Fruit fly (Drosophila melanogaster): ENCODE results near the gene GNBP3.

Gene GNBP3

DNA sequence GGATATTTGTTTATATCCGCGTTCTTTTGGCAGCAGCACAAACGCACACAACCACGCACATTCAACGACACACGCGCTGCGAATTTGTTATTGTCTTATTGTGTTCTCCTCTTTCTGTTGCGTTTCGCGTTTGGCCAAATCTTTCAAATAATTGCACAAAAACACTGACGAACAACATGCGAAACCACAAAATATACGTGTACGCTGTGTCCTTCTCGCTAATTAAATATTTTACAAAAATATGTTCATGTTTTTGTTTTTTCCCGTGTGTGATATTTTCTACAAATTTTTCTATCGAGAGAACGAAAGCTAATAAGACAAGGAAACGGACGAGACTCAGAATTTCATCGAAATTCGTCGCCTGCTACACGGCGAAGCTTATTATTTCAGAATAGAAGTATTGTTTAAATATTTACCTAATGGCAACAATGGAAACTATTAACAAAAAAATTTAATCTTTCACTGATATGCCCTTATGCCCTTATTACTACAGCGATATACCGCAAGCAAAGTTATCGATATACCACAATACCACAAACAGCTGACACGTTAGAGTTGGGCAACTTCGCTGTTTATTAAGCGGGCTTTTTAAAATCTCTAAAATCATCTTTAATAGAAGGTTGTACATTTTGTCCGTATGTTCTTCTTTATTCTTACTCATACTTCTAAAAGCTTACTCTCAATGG, 716 bp upstream of the GNBP3 start, which contains the start of the genes CG43783 and orb2:
Gene CG43783 (minus strand): TSS at position 311 of the 686 bp plus-strand sequence.
Gene orb2 (minus strand): TSS at position 502 of the 686 bp plus-strand sequence.
- TF ChIP-seq CG15710 (tag; optimal IDR thresholded peaks at IDR 0.05) (no peak), CG34367 (tag; optimal IDR thresholded peaks at IDR 0.05) (no peak), CG32121 (GFP tag; IDR thresholded peaks at IDR 0.05) (no peak)

DNA sequence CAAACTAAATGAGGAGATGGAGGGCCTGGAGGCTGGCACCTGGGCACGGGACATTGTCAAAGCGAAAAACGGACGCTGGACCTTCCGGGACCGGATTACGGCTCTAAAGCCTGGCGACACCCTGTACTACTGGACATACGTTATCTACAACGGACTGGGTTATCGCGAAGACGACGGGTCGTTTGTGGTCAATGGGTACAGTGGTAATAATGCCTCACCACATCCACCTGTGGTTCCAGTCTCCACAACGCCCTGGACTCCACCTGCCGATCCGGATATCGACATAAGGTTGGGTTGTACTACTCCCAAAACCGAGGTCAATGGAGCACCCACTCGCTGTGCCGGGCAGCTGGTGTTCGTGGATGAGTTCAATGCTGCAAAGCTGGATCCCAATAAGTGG, 378 bp downstream of the GNBP3 start:
- no peak for TF ChIP-seq gl (tag; optimal IDR thresholded peaks at IDR 0.05)
- TF ChIP-seq Ets98B (GFP tag; IDR thresholded peaks at IDR 0.05) = no peak
- TF ChIP-seq CG13204 (GFP tag; optimal IDR thresholded peaks at IDR 0.05) = no peak
- TF ChIP-seq CG15710 (tag; optimal IDR thresholded peaks at IDR 0.05) = no peak
- TF ChIP-seq CG10348 (GFP tag; IDR thresholded peaks at IDR 0.05) = no peak

DNA sequence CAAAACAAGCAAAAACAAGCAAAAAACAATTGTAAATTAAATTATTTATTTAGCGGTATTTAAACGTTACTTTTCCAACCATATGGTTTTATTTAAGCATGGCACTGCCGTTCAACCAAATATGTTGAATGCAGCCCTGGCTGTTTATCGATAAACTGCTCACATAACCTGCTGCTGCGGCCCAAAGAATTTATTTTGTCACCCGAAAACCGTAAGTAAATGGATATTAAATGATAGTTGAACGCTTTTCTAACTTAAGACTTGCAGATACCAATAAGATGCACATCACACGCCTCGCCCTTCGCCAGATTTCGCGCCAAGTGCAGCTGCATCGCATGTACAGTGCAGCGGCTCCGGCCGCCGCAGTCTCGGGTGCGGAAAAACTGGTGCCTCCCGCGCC, 1.8 kb downstream of the GNBP3 start, which contains the start of gene mRpL12:
Gene mRpL12 (plus strand): TSS at position 123 of the 400 bp plus-strand sequence.
- TF ChIP-seq Ets98B (GFP tag; IDR thresholded peaks at IDR 0.05) (no peak), CG10348 (GFP tag; IDR thresholded peaks at IDR 0.05) (no peak), CG8159 (tag; optimal IDR thresholded peaks at IDR 0.05) (no peak), gl (tag; optimal IDR thresholded peaks at IDR 0.05) (no peak), fd96Ca (GFP tag; IDR thresholded peaks at IDR 0.05) (no peak), Snoo (tag; optimal IDR thresholded peaks at IDR 0.05) (no peak), CG4496 (GFP tag; IDR thresholded peaks at IDR 0.05) (no peak), Pif1B (GFP tag; optimal IDR thresholded peaks at IDR 0.05) (no peak), rn (GFP tag; IDR thresholded peaks at IDR 0.05) (no peak), Pif1A (GFP tag; optimal IDR thresholded peaks at IDR 0.05) (no peak), CG13204 (GFP tag; optimal IDR thresholded peaks at IDR 0.05) (no peak), CG34367 (tag; optimal IDR thresholded peaks at IDR 0.05) (no peak), CG15710 (tag; optimal IDR thresholded peaks at IDR 0.05) (no peak)

DNA sequence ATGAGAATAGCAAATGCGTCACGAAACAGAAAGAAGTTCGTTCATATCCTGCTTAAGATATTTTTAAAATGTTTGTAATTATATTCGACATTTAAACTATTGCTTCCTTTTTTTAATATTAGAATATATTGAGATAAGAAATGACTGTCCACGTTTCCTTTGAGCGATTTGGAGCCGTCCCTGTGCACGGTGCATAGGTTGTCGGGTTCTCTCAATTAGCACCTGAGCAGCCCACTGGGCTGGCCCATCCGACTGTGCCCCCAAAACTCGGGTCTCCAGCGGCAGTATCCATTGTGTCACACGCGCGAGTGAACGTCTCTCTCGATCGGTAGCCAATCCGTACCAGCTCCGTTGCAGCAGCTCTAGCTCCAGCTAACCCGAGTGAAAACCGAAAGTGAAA, 3.7 kb downstream of the GNBP3 start, which contains the start of gene CG13313:
Gene CG13313 (plus strand): TSS at position 301 of the 400 bp plus-strand sequence.
- no peak for TF ChIP-seq CG13204 (GFP tag; optimal IDR thresholded peaks at IDR 0.05)
- no peak for TF ChIP-seq Pif1B (GFP tag; optimal IDR thresholded peaks at IDR 0.05)
- TF ChIP-seq Pif1A (GFP tag; optimal IDR thresholded peaks at IDR 0.05) = no peak
- no peak for TF ChIP-seq Snoo (tag; optimal IDR thresholded peaks at IDR 0.05)
- TF ChIP-seq gl (tag; optimal IDR thresholded peaks at IDR 0.05) = no peak
- TF ChIP-seq CG17806 (tag; optimal IDR thresholded peaks at IDR 0.05) = no peak
- no peak for TF ChIP-seq CG10348 (GFP tag; IDR thresholded peaks at IDR 0.05)
- TF ChIP-seq CG8301 (tag; optimal IDR thresholded peaks at IDR 0.05) = no peak
- no peak for TF ChIP-seq CG14655 (GFP tag; optimal IDR thresholded peaks at IDR 0.05)
- TF ChIP-seq EcR (GFP tag; optimal IDR thresholded peaks at IDR 0.05) = no peak
- no peak for TF ChIP-seq CG4496 (GFP tag; IDR thresholded peaks at IDR 0.05)

DNA sequence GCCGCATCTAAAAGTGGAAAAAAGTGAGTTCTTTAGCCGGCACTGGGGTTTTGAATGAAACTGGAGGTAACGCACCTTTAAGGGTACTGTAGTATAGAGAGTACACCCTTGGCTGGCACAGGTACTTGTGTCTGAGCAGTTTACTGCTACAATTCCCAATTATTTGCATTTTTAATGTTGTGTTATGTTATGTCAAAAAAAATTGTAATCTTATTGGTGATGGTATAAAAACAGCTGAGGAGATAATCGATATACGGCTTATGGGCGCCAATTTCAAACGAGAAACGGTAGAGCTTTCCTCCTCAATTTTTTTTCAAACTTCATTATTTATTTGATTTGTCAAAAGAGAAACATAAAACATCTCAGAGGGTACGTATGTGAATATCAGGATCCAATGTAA, 9.6 kb downstream of the GNBP3 start, which contains the start of gene ValRS-m:
Gene ValRS-m (minus strand): TSS at position 312 of the 400 bp plus-strand sequence.
- TF ChIP-seq D1 (tag; optimal IDR thresholded peaks at IDR 0.05) = no peak
- no peak for TF ChIP-seq CG4496 (GFP tag; IDR thresholded peaks at IDR 0.05)
- TF ChIP-seq CG34367 (tag; optimal IDR thresholded peaks at IDR 0.05) = no peak
- TF ChIP-seq rn (GFP tag; IDR thresholded peaks at IDR 0.05) = no peak
- TF ChIP-seq CG9948 (tag; optimal IDR thresholded peaks at IDR 0.05) = no peak
- no peak for TF ChIP-seq CG13204 (GFP tag; optimal IDR thresholded peaks at IDR 0.05)
- no peak for TF ChIP-seq CG14655 (GFP tag; optimal IDR thresholded peaks at IDR 0.05)
- no peak for TF ChIP-seq CG32121 (GFP tag; IDR thresholded peaks at IDR 0.05)
- no peak for TF ChIP-seq CG8301 (tag; optimal IDR thresholded peaks at IDR 0.05)

DNA sequence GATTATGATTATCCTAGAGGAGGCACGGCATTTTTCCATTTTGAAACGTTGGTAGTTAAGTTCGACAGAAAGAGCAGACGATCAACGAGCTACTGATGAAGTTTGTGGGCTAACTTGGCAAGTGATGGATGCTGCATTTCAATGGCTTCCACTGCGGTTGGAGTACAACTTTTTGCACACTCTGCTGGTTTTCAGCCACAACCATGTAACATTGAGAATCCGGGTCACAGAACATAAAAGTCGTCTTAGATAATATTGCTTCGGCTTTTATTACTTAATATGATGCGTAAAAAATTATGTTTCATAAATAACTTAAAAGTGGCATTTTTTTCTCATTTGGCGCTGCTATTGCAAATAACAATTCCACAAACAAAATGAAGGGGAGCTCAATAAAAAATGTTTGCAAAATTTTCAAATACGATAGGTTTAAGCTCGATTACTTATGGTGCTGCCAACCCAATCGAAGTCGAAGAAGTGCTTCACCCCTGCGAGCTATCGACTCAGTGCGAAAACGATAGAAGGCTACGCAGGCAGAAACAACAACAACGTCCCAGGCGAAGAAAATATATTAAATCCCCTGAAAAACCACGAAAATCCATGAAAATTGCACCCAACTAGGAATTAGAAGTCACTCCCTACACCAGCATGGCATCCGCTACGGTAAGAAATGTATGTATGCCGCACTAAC, 11.6 kb downstream of the GNBP3 start, which contains the start of the genes CG5653 and CG5021:
Gene CG5653 (minus strand): TSS at position 51 of the 688 bp plus-strand sequence.
Gene CG5021 (plus strand): TSS at position 506 of the 688 bp plus-strand sequence.
- TF ChIP-seq CG17806 (tag; optimal IDR thresholded peaks at IDR 0.05) (no peak), gl (tag; optimal IDR thresholded peaks at IDR 0.05) (peak; percentile 3)

DNA sequence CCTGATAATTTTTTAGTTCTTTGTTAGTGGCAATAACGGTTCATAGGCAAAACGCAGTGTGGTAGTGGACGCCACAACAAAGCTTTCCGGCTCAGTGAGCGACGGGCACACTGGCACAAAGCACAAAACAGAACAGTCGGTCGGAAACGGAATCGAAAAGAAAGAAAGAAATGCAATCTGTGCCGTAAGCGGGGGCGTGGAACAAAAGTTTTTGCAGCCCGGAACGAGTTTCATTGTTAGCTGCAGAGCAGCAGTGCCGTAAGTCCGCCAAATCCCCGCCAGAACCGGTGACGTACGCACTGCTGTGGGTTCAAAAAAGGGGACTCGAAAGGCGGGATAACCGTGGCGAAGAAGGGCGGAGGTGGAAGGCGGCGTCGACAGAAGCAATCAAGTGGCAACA, 13.6 kb downstream of the GNBP3 start, which contains the start of gene CG5026:
Gene CG5026 (plus strand): TSS at position 92 of the 400 bp plus-strand sequence.
- no peak for TF ChIP-seq gl (tag; optimal IDR thresholded peaks at IDR 0.05)
- TF ChIP-seq EcR (GFP tag; optimal IDR thresholded peaks at IDR 0.05) = peak; percentile 2

Data from whole organism, pupa.